Worm (Caenorhabditis elegans): Measurements from ENCODE around the gene C35D10.1.

DNA sequence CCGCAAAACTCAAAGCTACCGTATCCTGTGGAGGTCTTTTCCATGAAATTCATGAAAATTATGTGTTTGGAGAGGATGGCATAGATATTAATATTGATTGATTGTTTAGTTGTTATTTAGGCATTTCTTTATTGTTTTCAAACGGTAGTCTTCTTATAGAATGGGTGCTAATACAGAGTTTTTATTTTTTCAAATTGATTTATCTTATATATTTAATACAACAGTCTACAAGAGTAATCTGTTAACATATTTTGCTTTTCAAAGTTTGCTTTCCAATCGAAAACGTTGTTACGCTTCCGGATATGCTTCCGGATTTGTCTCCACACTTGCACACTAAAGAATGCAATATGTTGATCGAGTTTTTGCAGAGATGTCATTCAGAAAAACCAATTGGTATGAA, 12.8 kb upstream of the C35D10.1 start, which contains the start of gene C35D10.17:
- TF ChIP-seq lin-15B (tag; optimal IDR thresholded peaks at IDR 0.05) (no peak), unc-30 (tag; optimal IDR thresholded peaks at IDR 0.05) (no peak)
